Worm (Caenorhabditis elegans): ENCODE results near the gene fbxa-105.

DNA sequence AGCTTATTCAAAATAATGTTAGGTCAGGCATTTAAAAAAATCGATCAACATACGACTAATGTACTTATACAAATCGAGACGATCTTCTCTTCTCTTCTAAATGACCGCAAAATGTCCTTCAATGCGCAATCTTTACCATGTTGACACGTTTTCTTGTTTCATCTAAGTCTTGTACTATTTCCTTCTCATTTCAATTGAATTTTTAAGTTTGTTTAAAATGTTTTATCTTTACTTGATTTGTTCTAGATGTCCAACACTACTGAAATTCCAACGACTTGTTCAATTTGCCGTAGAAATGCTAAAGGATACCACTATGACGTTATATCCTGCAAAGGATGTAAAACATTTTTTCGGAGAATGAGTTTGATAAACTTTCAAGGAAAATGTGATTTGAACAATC is 49.9 kb downstream of the fbxa-105 start, which contains the start of the genes nhr-263 and nhr-148:
- TF ChIP-seq ztf-11 (tag; optimal IDR thresholded peaks at IDR 0.05) (no peak), lsy-2 (tag; optimal IDR thresholded peaks at IDR 0.05) (no peak), F13H6.1 (tag; optimal IDR thresholded peaks at IDR 0.05) (no peak), peb-1 (tag; optimal IDR thresholded peaks at IDR 0.05) (no peak), zag-1 (tag; optimal IDR thresholded peaks at IDR 0.05) (no peak), nhr-237 (tag; optimal IDR thresholded peaks at IDR 0.05) (no peak), nhr-12 (tag; optimal IDR thresholded peaks at IDR 0.05) (no peak), nhr-77 (tag; optimal IDR thresholded peaks at IDR 0.05) (no peak), fos-1 (tag; optimal IDR thresholded peaks at IDR 0.05) (no peak), ama-1 (optimal IDR thresholded peaks at IDR 0.05) (no peak), ZK546.5 (tag; optimal IDR thresholded peaks at IDR 0.05) (no peak), ztf-4 (tag; optimal IDR thresholded peaks at IDR 0.05) (no peak), nhr-11 (tag; optimal IDR thresholded peaks at IDR 0.05) (no peak)
